Worm (Caenorhabditis elegans): ENCODE data around the gene F47E1.20.

The F47E1.20 gene

ce11 chrX:9024270-9024669 lies 24.5 kb upstream of the F47E1.20 start (continued):
- TF ChIP-seq Y75B8A.6 (GFP tag; IDR thresholded peaks at IDR 0.05): peak; percentile 81; the same call in 1 of the 2 replicates
- TF ChIP-seq F37D6.2 (tag; optimal IDR thresholded peaks at IDR 0.05): peak; percentile 4
- peak; percentile 18; the same call in 1 of the 2 replicates for TF ChIP-seq ceh-20 (GFP tag; IDR thresholded peaks at IDR 0.05)
- peak; percentile 85 for TF ChIP-seq ctbp-1 (GFP tag; IDR thresholded peaks at IDR 0.05)
- TF ChIP-seq Y5F2A.4 (GFP tag; optimal IDR thresholded peaks at IDR 0.05): peak; percentile 34
- TF ChIP-seq nhr-10 (tag; optimal IDR thresholded peaks at IDR 0.05): no peak
- peak; percentile 79 for TF ChIP-seq lin-1 (GFP tag; IDR thresholded peaks at IDR 0.05)
- TF ChIP-seq Y48G9A.11 (GFP tag; IDR thresholded peaks at IDR 0.05): no peak; the same call in 1 of the 2 replicates
- TF ChIP-seq spr-1 (tag; optimal IDR thresholded peaks at IDR 0.05): peak; percentile 68
- TF ChIP-seq mep-1 (tag; optimal IDR thresholded peaks at IDR 0.05): no peak
- no peak for TF ChIP-seq ceh-28 (tag; optimal IDR thresholded peaks at IDR 0.05)
- peak; percentile 50 for TF ChIP-seq gei-8 (GFP tag; optimal IDR thresholded peaks at IDR 0.05)
- peak; percentile 86 for TF ChIP-seq lir-3 (tag; optimal IDR thresholded peaks at IDR 0.05)
- peak; percentile 93 for TF ChIP-seq daf-19 (GFP tag; conservative IDR thresholded peaks at IDR 0.05)
- 0 out of 2 replicates have a peak, but pooled peaks have one; percentile 67 for TF ChIP-seq lin-29 (GFP tag; IDR thresholded peaks at IDR 0.05)
- TF ChIP-seq aha-1 (tag): peak; percentile 95
- TF ChIP-seq daf-16 (GFP tag; optimal IDR thresholded peaks at IDR 0.05): peak; percentile 27 to 84
- peak; percentile 60 for TF ChIP-seq daf-16 (tag; optimal IDR thresholded peaks at IDR 0.05)
- peak; percentile 92 for TF ChIP-seq pha-4 (GFP tag; IDR thresholded peaks at IDR 0.05)
- no peak for TF ChIP-seq pha-4 (tag; optimal IDR thresholded peaks at IDR 0.05)
- TF ChIP-seq sdz-12 (GFP tag; optimal IDR thresholded peaks at IDR 0.05): peak; percentile 1
- peak; percentile 54 for TF ChIP-seq dmd-6 (GFP tag; IDR thresholded peaks at IDR 0.05)
- TF ChIP-seq ztf-11 (tag; optimal IDR thresholded peaks at IDR 0.05): no peak
- no peak for TF ChIP-seq mdl-1 (tag; optimal IDR thresholded peaks at IDR 0.05)
- TF ChIP-seq php-3 (GFP tag; IDR thresholded peaks at IDR 0.05): no peak
- no peak for TF ChIP-seq daf-12 (tag; optimal IDR thresholded peaks at IDR 0.05)
- no peak for TF ChIP-seq daf-8 (GFP tag; IDR thresholded peaks at IDR 0.05)
- peak; percentile 68 for TF ChIP-seq hmg-1.1 (GFP tag; IDR thresholded peaks at IDR 0.05)
- peak; percentile 36 for TF ChIP-seq zfp-2 (tag; optimal IDR thresholded peaks at IDR 0.05)
- TF ChIP-seq tra-1 (GFP tag; IDR thresholded peaks at IDR 0.05): peak; percentile 90
- peak; percentile 71 for TF ChIP-seq F49E8.2 (tag; optimal IDR thresholded peaks at IDR 0.05; ENCODE audit: borderline replicate concordance)
- peak; percentile 63 for TF ChIP-seq ztf-7 (tag; optimal IDR thresholded peaks at IDR 0.05)
- peak; percentile 56 for TF ChIP-seq nhr-48 (tag; optimal IDR thresholded peaks at IDR 0.05)
- no peak for TF ChIP-seq duxl-1 (tag; optimal IDR thresholded peaks at IDR 0.05; ENCODE audit: poor library complexity)
- TF ChIP-seq nhr-6 (tag; optimal IDR thresholded peaks at IDR 0.05): peak; percentile 8
- TF ChIP-seq madf-9 (GFP tag; conservative IDR thresholded peaks at IDR 0.05): no peak; the same call in 1 of the 2 replicates
- peak; percentile 94 for TF ChIP-seq F44E2.7 (GFP tag; IDR thresholded peaks at IDR 0.05)
- no peak for TF ChIP-seq lin-15B (tag; optimal IDR thresholded peaks at IDR 0.05)

ce11 chrX:9025484-9025883 lies 23.3 kb upstream of the F47E1.20 start:
- TF ChIP-seq unc-130 (GFP tag; optimal IDR thresholded peaks at IDR 0.05): no peak
- no peak for TF ChIP-seq pha-4 (GFP tag; IDR thresholded peaks at IDR 0.05)
- TF ChIP-seq pha-4 (tag; optimal IDR thresholded peaks at IDR 0.05): no peak
- TF ChIP-seq fkh-10 (GFP tag; optimal IDR thresholded peaks at IDR 0.05): no peak
- no peak for TF ChIP-seq cey-2 (tag; optimal IDR thresholded peaks at IDR 0.05; ENCODE audit: borderline replicate concordance, insufficient read depth)
